Fruit fly (Drosophila melanogaster): Measurements from ENCODE around the gene Npc1a.

DNA sequence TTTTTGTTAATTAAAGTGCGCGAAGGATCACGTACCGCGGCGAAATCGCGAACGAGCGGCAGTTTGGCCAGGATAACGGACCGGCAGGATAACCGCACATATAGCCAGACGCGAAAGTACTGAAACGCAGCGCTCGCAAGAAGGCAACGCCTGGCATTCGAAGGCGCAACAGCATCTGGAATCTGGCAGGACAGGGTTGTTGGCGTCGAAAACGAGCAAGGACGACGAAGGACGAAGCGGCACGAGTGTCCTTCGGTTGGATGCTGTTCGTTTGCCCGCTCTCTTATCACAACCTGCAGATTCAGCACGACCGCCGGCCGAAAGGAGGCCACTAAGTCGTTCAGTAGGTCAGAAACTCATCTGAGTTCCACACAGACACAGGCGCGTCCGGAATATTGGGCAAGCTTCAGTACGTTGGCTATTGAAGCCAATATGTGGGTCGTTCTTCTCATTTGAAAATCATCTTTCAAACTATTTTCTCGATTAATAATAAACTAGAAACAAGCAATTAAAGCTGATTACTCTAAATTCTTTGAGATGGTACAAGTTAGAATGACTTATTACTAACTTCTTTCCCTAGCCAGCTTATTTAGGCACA is 40.7 kb downstream of the Npc1a start, which contains the start of gene CG44153:
- no peak for TF ChIP-seq tj (GFP tag; optimal IDR thresholded peaks at IDR 0.05)
- TF ChIP-seq CG1620 (GFP tag; optimal IDR thresholded peaks at IDR 0.05) = no peak
- no peak for TF ChIP-seq cnc (optimal IDR thresholded peaks at IDR 0.05)
- TF ChIP-seq toe (GFP tag; optimal IDR thresholded peaks at IDR 0.05) = no peak
- TF ChIP-seq Crg-1 (GFP tag; optimal IDR thresholded peaks at IDR 0.05) = no peak

Measured in whole organism, adult.